Worm (Caenorhabditis elegans) whole organism, late embryonic: Measurements from ENCODE around the gene pat-2.

ENCODE experiments used
- K02D7.2 ChIP-seq: sonication (generic microtip); optimal IDR thresholded peaks from 2 replicates; lab custom pipeline; 2017; ENCODE audit warnings: mild to moderate bottlenecking, missing genetic modification characterization, missing compliant biosample characterization
- ahr-1 ChIP-seq: sonication (generic microtip); optimal IDR thresholded peaks from 2 replicates; lab custom pipeline; 2016; ENCODE audit warnings: missing genetic modification characterization, missing compliant biosample characterization
- ceh-2 ChIP-seq: sonication (generic microtip); optimal IDR thresholded peaks from 2 replicates; lab custom pipeline; 2016; ENCODE audit warnings: missing genotype, missing genetic modification characterization, missing compliant biosample characterization
- ceh-31 ChIP-seq: sonication (generic microtip); optimal IDR thresholded peaks from 2 replicates; lab custom pipeline; 2016; ENCODE audit warnings: missing genetic modification characterization, missing compliant biosample characterization
- ceh-34 ChIP-seq: sonication (generic microtip); optimal IDR thresholded peaks from 2 replicates; lab custom pipeline; 2016; ENCODE audit warnings: mild to moderate bottlenecking, missing genetic modification characterization, missing compliant biosample characterization
- ceh-6 ChIP-seq: fragments of 200-800 bp; sonication (Bioruptor generic); optimal IDR thresholded peaks from 2 replicates; lab custom pipeline; 2018; ENCODE audit warnings: mild to moderate bottlenecking, missing genetic modification characterization, missing compliant biosample characterization
- ceh-9 ChIP-seq: sonication (generic microtip); optimal IDR thresholded peaks from 2 replicates; lab custom pipeline; 2016; ENCODE audit warnings: mild to moderate bottlenecking, missing genetic modification characterization, inconsistent platforms, missing compliant biosample characterization
- elt-4 ChIP-seq: sonication (generic microtip); optimal IDR thresholded peaks from 2 replicates; lab custom pipeline; 2016; ENCODE audit warnings: missing genetic modification characterization, missing compliant biosample characterization
- eyg-1 ChIP-seq: sonication (generic microtip); optimal IDR thresholded peaks from 2 replicates; lab custom pipeline; 2016; ENCODE audit warnings: missing genotype, missing genetic modification characterization, missing compliant biosample characterization
- hlh-15 ChIP-seq: sonication (generic microtip); optimal IDR thresholded peaks from 2 replicates; lab custom pipeline; 2016; ENCODE audit warnings: missing genetic modification characterization, missing compliant biosample characterization
- hlh-30 ChIP-seq: sonication (generic microtip); optimal IDR thresholded peaks from 2 replicates; lab custom pipeline; 2017; ENCODE audit warnings: antibody characterized with exemption, missing genetic modification characterization, missing compliant biosample characterization; ENCODE audit not compliant: insufficient read depth
- hlh-6 ChIP-seq: sonication (generic microtip); optimal IDR thresholded peaks from 2 replicates; lab custom pipeline; 2016; ENCODE audit warnings: missing genotype, missing genetic modification characterization, missing compliant biosample characterization
- madf-2 ChIP-seq: sonication (generic microtip); optimal IDR thresholded peaks from 2 replicates; lab custom pipeline; 2017; ENCODE audit warnings: missing genetic modification characterization, missing compliant biosample characterization
- mec-3 ChIP-seq: sonication (generic microtip); optimal IDR thresholded peaks from 2 replicates; lab custom pipeline; 2016; ENCODE audit warnings: borderline replicate concordance, missing genetic modification characterization, missing compliant biosample characterization
- nhr-232 ChIP-seq: sonication (generic microtip); optimal IDR thresholded peaks from 2 replicates; lab custom pipeline; 2016; ENCODE audit warnings: missing genetic modification characterization, missing compliant biosample characterization
- npax-4 ChIP-seq: sonication (generic microtip); optimal IDR thresholded peaks from 2 replicates; lab custom pipeline; 2016; ENCODE audit warnings: missing genetic modification characterization, missing compliant biosample characterization
- pag-3 ChIP-seq: sonication (generic microtip); optimal IDR thresholded peaks from 2 replicates; lab custom pipeline; 2016; ENCODE audit warnings: missing compliant biosample characterization, missing genetic modification characterization, borderline replicate concordance
- pax-1 ChIP-seq: fragments of 150-350 bp; optimal IDR thresholded peaks from 2 replicates; lab custom pipeline; 2014; ENCODE audit warnings: missing biosample characterization, missing genetic modification characterization
- pha-4 ChIP-seq: fragments of 150-350 bp; optimal IDR thresholded peaks from 2 replicates; lab custom pipeline; 2018; ENCODE audit warnings: missing biosample characterization, missing genetic modification reagents, missing genetic modification characterization
- sdc-2 ChIP-seq: sonication (generic microtip); optimal IDR thresholded peaks from 2 replicates; lab custom pipeline; 2016; ENCODE audit warnings: missing genotype, missing genetic modification characterization, missing compliant biosample characterization
- sox-2 ChIP-seq: fragments of 200-800 bp; sonication (Bioruptor generic); IDR thresholded peaks from 2 replicates; pipeline ENCODE4 v1.3.6; 2022; ENCODE audit warnings: missing genetic modification reagents, missing genetic modification characterization, missing compliant biosample characterization
- sox-4 ChIP-seq: sonication (generic microtip); optimal IDR thresholded peaks from 2 replicates; lab custom pipeline; 2017; ENCODE audit warnings: mild to moderate bottlenecking, missing genetic modification characterization, inconsistent platforms, missing compliant biosample characterization
- unc-42 ChIP-seq: sonication (generic microtip); optimal IDR thresholded peaks from 2 replicates; lab custom pipeline; 2016; ENCODE audit warnings: missing genotype, missing genetic modification characterization, missing compliant biosample characterization
- zip-5 ChIP-seq: sonication (generic microtip); optimal IDR thresholded peaks from 2 replicates; lab custom pipeline; 2016; ENCODE audit warnings: missing genetic modification characterization, missing compliant biosample characterization
- ztf-16 ChIP-seq: sonication (generic microtip); optimal IDR thresholded peaks from 2 replicates; lab custom pipeline; 2017; ENCODE audit warnings: missing genetic modification characterization, missing compliant biosample characterization

pat-2 gene

ce11 chrIII:8873990-8874668 lies 55.4 kb downstream of the pat-2 start (continued):
- no peak for TF ChIP-seq K02D7.2 (tag; lab: Kevin White, UChicago)
- TF ChIP-seq hlh-6 (tag; lab: Kevin White, UChicago): peak; percentile 11
- no peak for TF ChIP-seq elt-4
- TF ChIP-seq npax-4 (tag; lab: Kevin White, UChicago): no peak
- TF ChIP-seq ceh-2 (tag; lab: Kevin White, UChicago): peak; percentile 20
- no peak for TF ChIP-seq sox-4 (tag; lab: Kevin White, UChicago)
- TF ChIP-seq hlh-30: peak; percentile 70
- no peak for TF ChIP-seq ceh-9 (tag; lab: Kevin White, UChicago)
- TF ChIP-seq zip-5 (tag; lab: Kevin White, UChicago): no peak
- TF ChIP-seq mec-3 (tag; lab: Kevin White, UChicago): no peak
- TF ChIP-seq sdc-2: peak; percentile 70
- peak; percentile 17 for TF ChIP-seq madf-2 (tag; lab: Kevin White, UChicago)
- TF ChIP-seq ahr-1: no peak
- peak; percentile 7 for TF ChIP-seq nhr-232
- TF ChIP-seq ceh-34 (tag; lab: Kevin White, UChicago): peak; percentile 80
- TF ChIP-seq pag-3: no peak
- TF ChIP-seq ceh-31 (tag; lab: Kevin White, UChicago): peak; percentile 94
- TF ChIP-seq eyg-1 (tag; lab: Kevin White, UChicago): no peak
- no peak for TF ChIP-seq hlh-15 (tag; lab: Kevin White, UChicago)
- TF ChIP-seq pax-1 (tag; lab: Kevin White, UChicago): no peak
- TF ChIP-seq sox-2 (GFP tag; lab: Robert Waterston, UW): no peak
- TF ChIP-seq ztf-16 (tag; lab: Kevin White, UChicago): peak; percentile 36
- TF ChIP-seq unc-42: peak; percentile 83
- TF ChIP-seq ceh-6 (GFP tag; lab: Kevin White, UChicago): peak; percentile 28
- no peak for TF ChIP-seq pha-4
